Worm (Caenorhabditis elegans) whole organism, L3 larva: Measurements from ENCODE around the gene fbxb-88.
A peak's percentile ranks its signal among the peaks of the same experiment; 100 is the strongest.

Experiments used
- R02D3.7 ChIP-seq: fragments of 150-350 bp; optimal IDR thresholded peaks from 2 replicates; lab custom pipeline; 2014; ENCODE audit warnings: missing biosample characterization, missing genetic modification characterization
- elt-1 ChIP-seq: fragments of 150-350 bp; optimal IDR thresholded peaks from 2 replicates; lab custom pipeline; 2014; ENCODE audit warnings: missing biosample characterization, missing genetic modification characterization
- lin-15B ChIP-seq: fragments of 150-350 bp; optimal IDR thresholded peaks from 2 replicates; lab custom pipeline; 2014; ENCODE audit warnings: missing biosample characterization, missing genetic modification characterization
- nhr-11 ChIP-seq: fragments of 150-350 bp; optimal IDR thresholded peaks from 2 replicates; lab custom pipeline; 2014; ENCODE audit warnings: missing biosample characterization, missing genetic modification characterization
- nhr-12 ChIP-seq: fragments of 150-350 bp; optimal IDR thresholded peaks from 2 replicates; lab custom pipeline; 2014; ENCODE audit warnings: missing biosample characterization, missing genetic modification characterization
- nhr-28 ChIP-seq: fragments of 150-350 bp; optimal IDR thresholded peaks from 2 replicates; lab custom pipeline; 2014; ENCODE audit warnings: missing biosample characterization, missing genetic modification characterization
- unc-39 ChIP-seq: sonication (generic microtip); optimal IDR thresholded peaks from 4 replicates; lab custom pipeline; 2017; ENCODE audit warnings: missing biosample characterization, missing genetic modification characterization

ce11 chrII:4791272-4791671, 36.4 kb downstream of the fbxb-88 start, which contains the start of gene F26G1.1:
- TF ChIP-seq nhr-11 (tag; lab: Kevin White, UChicago) (no peak), unc-39 (tag; lab: Kevin White, UChicago) (no peak), elt-1 (tag; lab: Kevin White, UChicago) (no peak), R02D3.7 (tag; lab: Kevin White, UChicago) (no peak), nhr-28 (tag; lab: Kevin White, UChicago) (no peak), lin-15B (tag; lab: Kevin White, UChicago) (peak; percentile 36), nhr-12 (tag; lab: Kevin White, UChicago) (no peak)
